Fruit fly (Drosophila melanogaster): ENCODE measurements around the gene CG9396.

The CG9396 gene

dm6 chr3R:9555334-9555974, 16.0 kb downstream of the CG9396 start, which contains the start of the genes CG9386 and BckdhA (continued):
- peak; percentile 41; the same call in 1 of the 2 replicates for TF ChIP-seq bbx (GFP tag; IDR thresholded peaks at IDR 0.05; ENCODE audit: partially characterized antibody)
- TF ChIP-seq fd102C (GFP tag; optimal IDR thresholded peaks at IDR 0.05) = no peak
- TF ChIP-seq tna (GFP tag; IDR thresholded peaks at IDR 0.05; ENCODE audit: partially characterized antibody) = no peak
- peak; percentile 42 for TF ChIP-seq CG7556 (GFP tag; optimal IDR thresholded peaks at IDR 0.05)
- TF ChIP-seq Dp (GFP tag; optimal IDR thresholded peaks at IDR 0.05) = peak; percentile 77
- TF ChIP-seq CG18599 (GFP tag; optimal IDR thresholded peaks at IDR 0.05) = no peak
- no peak for TF ChIP-seq CG17612 (GFP tag; IDR thresholded peaks at IDR 0.05)
- no peak for TF ChIP-seq oc (tag; optimal IDR thresholded peaks at IDR 0.05)
- no peak for TF ChIP-seq Kr (GFP tag; optimal IDR thresholded peaks at IDR 0.05)
- no peak for TF ChIP-seq z (GFP tag; IDR thresholded peaks at IDR 0.05)
- TF ChIP-seq CG15696 (tag; optimal IDR thresholded peaks at IDR 0.05) = peak; percentile 38
- peak in 1 of 2 experiments; percentile 40 for TF ChIP-seq chif (GFP tag; optimal IDR thresholded peaks at IDR 0.05)
- TF ChIP-seq PHDP (tag; optimal IDR thresholded peaks at IDR 0.05) = peak; percentile 31
- peak; percentile 49 for TF ChIP-seq MBD-R2 (GFP tag; IDR thresholded peaks at IDR 0.05)
- TF ChIP-seq lola (GFP tag; optimal IDR thresholded peaks at IDR 0.05) = peak in 1 of 3 experiments; percentile 48
- TF ChIP-seq CG32532 (GFP tag; IDR thresholded peaks at IDR 0.05) = peak; percentile 62
- no peak for TF ChIP-seq slou (GFP tag; optimal IDR thresholded peaks at IDR 0.05)
- TF ChIP-seq CG3163 (GFP tag; optimal IDR thresholded peaks at IDR 0.05) = peak; percentile 14
- TF ChIP-seq lilli (GFP tag; optimal IDR thresholded peaks at IDR 0.05) = peak; percentile 78
- peak; percentile 28; the same call in 1 of the 2 replicates for TF ChIP-seq CG10366 (GFP tag; IDR thresholded peaks at IDR 0.05)
- no peak for TF ChIP-seq abd-A (tag; optimal IDR thresholded peaks at IDR 0.05)
- no peak for TF ChIP-seq CG15011 (GFP tag; optimal IDR thresholded peaks at IDR 0.05)
- no peak for TF ChIP-seq CG3726 (GFP tag; IDR thresholded peaks at IDR 0.05)
- peak; percentile 13; the same call in 1 of the 3 replicates for TF ChIP-seq Aef1 (GFP tag; IDR thresholded peaks at IDR 0.05)
- peak; percentile 61 for TF ChIP-seq chn (GFP tag; optimal IDR thresholded peaks at IDR 0.05)
- TF ChIP-seq CG11456 (GFP tag; IDR thresholded peaks at IDR 0.05) = peak; percentile 57; the same call in 2 of the 3 replicates
- peak; percentile 35 for TF ChIP-seq Ets97D (GFP tag; optimal IDR thresholded peaks at IDR 0.05)
- no peak for TF ChIP-seq twi (tag; optimal IDR thresholded peaks at IDR 0.05)
- TF ChIP-seq prd (optimal IDR thresholded peaks at IDR 0.05) = no peak
- peak; percentile 59; the same call in 2 of the 3 replicates for TF ChIP-seq prd (GFP tag; IDR thresholded peaks at IDR 0.05)
- no peak for TF ChIP-seq CG14965 (GFP tag; optimal IDR thresholded peaks at IDR 0.05; ENCODE audit: borderline replicate concordance)
- TF ChIP-seq Sry-δ (GFP tag; optimal IDR thresholded peaks at IDR 0.05) = peak; percentile 71
- TF ChIP-seq CG1233 (GFP tag; optimal IDR thresholded peaks at IDR 0.05) = no peak
- TF ChIP-seq Lhr (GFP tag; optimal IDR thresholded peaks at IDR 0.05) = no peak
- TF ChIP-seq CG9817 (tag; optimal IDR thresholded peaks at IDR 0.05) = peak; percentile 63
- no peak for TF ChIP-seq dati (GFP tag; IDR thresholded peaks at IDR 0.05)
- peak; percentile 67; the same call in 1 of the 2 replicates for TF ChIP-seq amos (GFP tag; IDR thresholded peaks at IDR 0.05; ENCODE audit: partially characterized antibody)
- peak; percentile 72 for TF ChIP-seq Rfx (GFP tag; IDR thresholded peaks at IDR 0.05)
- TF ChIP-seq pita (GFP tag; optimal IDR thresholded peaks at IDR 0.05) = no peak
- TF ChIP-seq slbo (GFP tag; IDR thresholded peaks at IDR 0.05) = peak; percentile 71
- peak; percentile 17 for TF ChIP-seq CG33213 (GFP tag; optimal IDR thresholded peaks at IDR 0.05)
- peak in 1 of 2 experiments; percentile 76 for TF ChIP-seq crp (GFP tag; optimal IDR thresholded peaks at IDR 0.05)
- peak; percentile 39; the same call in 1 of the 3 replicates for TF ChIP-seq tgo (GFP tag; IDR thresholded peaks at IDR 0.05)
- TF ChIP-seq mld (GFP tag; IDR thresholded peaks at IDR 0.05; ENCODE audit: partially characterized antibody) = no peak
- peak; percentile 11 for TF ChIP-seq NC2β (GFP tag; optimal IDR thresholded peaks at IDR 0.05)
- no peak for TF ChIP-seq CG10431 (GFP tag; optimal IDR thresholded peaks at IDR 0.05)
- TF ChIP-seq CG13287 (GFP tag; IDR thresholded peaks at IDR 0.05; ENCODE audit: partially characterized antibody) = peak; percentile 77
- TF ChIP-seq CG11247 (GFP tag; IDR thresholded peaks at IDR 0.05) = peak; percentile 66
- no peak for TF ChIP-seq CG11093 (GFP tag; IDR thresholded peaks at IDR 0.05)

Data from whole organism, embryonic.